Worm (Caenorhabditis elegans): ENCODE data around the gene crn-3.

DNA sequence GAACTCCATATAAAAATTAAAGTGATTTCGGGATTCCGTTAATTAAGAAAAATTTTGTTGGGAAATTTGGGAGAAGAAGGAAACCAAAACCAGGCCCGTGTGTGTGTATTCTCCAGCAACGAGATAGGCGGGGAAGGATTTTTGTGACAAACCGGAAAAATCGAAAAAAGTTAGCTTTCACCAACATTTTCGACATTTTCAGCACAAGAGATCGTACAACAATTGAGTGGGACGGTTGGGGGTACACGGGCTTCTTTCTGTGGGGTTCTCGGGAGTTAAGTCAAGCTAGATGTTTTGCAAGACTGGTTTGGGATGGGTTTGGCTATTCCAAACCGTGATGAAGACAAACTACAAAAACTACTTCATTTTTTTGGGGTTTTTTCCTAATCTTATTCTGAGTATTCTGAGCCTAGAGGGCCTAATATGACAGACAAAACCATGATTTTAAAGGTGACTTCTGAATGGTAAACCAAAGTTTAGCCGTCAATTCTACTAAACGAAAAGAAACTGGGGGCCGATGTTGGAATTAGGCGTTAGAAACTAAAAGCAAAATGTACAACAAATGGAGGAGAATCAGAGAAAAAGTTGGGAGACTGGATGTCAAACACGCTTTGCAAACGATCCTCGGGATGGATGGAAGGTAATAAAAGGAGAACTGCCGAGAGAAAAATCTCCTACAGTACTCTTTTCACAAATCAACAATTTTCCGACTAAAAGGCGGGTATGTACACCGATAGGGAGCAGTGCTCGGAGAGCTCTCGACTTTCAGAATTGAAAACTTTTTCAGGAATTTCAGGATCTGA, 45.0 kb upstream of the crn-3 start:
- TF ChIP-seq snpc-1.2 (GFP tag; IDR thresholded peaks at IDR 0.05): peak; percentile 70
- TF ChIP-seq ceh-82 (tag; optimal IDR thresholded peaks at IDR 0.05): no peak
- no peak for TF ChIP-seq nhr-11 (tag; optimal IDR thresholded peaks at IDR 0.05)
- TF ChIP-seq aly-2 (tag; optimal IDR thresholded peaks at IDR 0.05): no peak
- TF ChIP-seq nhr-25 (tag; optimal IDR thresholded peaks at IDR 0.05; ENCODE audit: borderline replicate concordance, insufficient read depth): peak; percentile 72
- TF ChIP-seq skn-1 (tag; optimal IDR thresholded peaks at IDR 0.05): no peak
- TF ChIP-seq nhr-76 (tag; optimal IDR thresholded peaks at IDR 0.05): no peak
- peak; percentile 42; the same call in 1 of the 2 replicates for TF ChIP-seq saeg-2 (GFP tag; IDR thresholded peaks at IDR 0.05)
- TF ChIP-seq fos-1 (tag; optimal IDR thresholded peaks at IDR 0.05): no peak
- no peak for TF ChIP-seq spr-1 (tag; optimal IDR thresholded peaks at IDR 0.05)
- peak; percentile 1 for TF ChIP-seq gei-8 (GFP tag; optimal IDR thresholded peaks at IDR 0.05)
- no peak for TF ChIP-seq lin-13 (GFP tag; optimal IDR thresholded peaks at IDR 0.05)
- no peak for TF ChIP-seq ceh-32 (tag; optimal IDR thresholded peaks at IDR 0.05; ENCODE audit: poor library complexity)

Data from whole organism, L4 larva.